Worm (Caenorhabditis elegans) whole organism, mixed stage, embryonic: ENCODE results near the gene H23N18.6.

Experiments
- elt-1 ChIP-seq: sonication (generic microtip); optimal IDR thresholded peaks from 2 replicates; lab custom pipeline; 2017; ENCODE audit warnings: missing genetic modification characterization, mild to moderate bottlenecking, missing compliant biosample characterization, antibody characterized with exemption, moderate library complexity, borderline replicate concordance; ENCODE audit not compliant: insufficient read depth
- unc-62 ChIP-seq: fragments of 150-350 bp; optimal IDR thresholded peaks from 2 replicates; lab custom pipeline; 2014; ENCODE audit warnings: missing biosample characterization, missing genetic modification reagents, missing genetic modification characterization

- TF ChIP-seq unc-62 (GFP tag; lab: Kevin White, UChicago) (no peak), elt-1 (tag; lab: Kevin White, UChicago) (no peak)
Measured at ce11 chrV:4901074-4901473, 13.8 kb downstream of the H23N18.6 start, which contains the start of gene ugt-67.
